Fruit fly (Drosophila melanogaster): ENCODE measurements around the gene Slimp.

The Slimp gene

DNA sequence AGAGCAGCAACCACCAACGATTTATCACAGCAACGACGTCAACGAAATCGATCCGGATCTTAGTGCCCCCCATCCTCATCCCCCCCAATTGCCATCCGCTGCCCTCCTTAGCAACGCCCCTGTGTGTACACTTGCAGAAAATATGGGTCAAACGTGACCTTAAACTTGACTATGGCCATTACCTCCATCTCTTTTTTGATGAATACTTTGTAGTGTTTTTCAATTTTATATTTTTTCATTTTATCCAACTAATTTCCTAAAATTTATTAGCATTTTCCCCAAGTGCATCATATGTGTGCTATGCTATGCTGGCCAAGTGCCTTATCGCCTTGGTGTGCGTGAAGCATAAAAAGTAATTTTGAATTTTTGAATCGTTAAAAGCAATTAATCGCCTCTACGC is 5.8 kb downstream of the Slimp start:
- TF ChIP-seq CG14711 (tag; optimal IDR thresholded peaks at IDR 0.05) (no peak), toe (GFP tag; optimal IDR thresholded peaks at IDR 0.05) (no peak), CG5204 (GFP tag; optimal IDR thresholded peaks at IDR 0.05) (no peak), cnc (optimal IDR thresholded peaks at IDR 0.05) (no peak), pad (GFP tag; optimal IDR thresholded peaks at IDR 0.05) (no peak), CG33017 (tag; optimal IDR thresholded peaks at IDR 0.05) (no peak)

DNA sequence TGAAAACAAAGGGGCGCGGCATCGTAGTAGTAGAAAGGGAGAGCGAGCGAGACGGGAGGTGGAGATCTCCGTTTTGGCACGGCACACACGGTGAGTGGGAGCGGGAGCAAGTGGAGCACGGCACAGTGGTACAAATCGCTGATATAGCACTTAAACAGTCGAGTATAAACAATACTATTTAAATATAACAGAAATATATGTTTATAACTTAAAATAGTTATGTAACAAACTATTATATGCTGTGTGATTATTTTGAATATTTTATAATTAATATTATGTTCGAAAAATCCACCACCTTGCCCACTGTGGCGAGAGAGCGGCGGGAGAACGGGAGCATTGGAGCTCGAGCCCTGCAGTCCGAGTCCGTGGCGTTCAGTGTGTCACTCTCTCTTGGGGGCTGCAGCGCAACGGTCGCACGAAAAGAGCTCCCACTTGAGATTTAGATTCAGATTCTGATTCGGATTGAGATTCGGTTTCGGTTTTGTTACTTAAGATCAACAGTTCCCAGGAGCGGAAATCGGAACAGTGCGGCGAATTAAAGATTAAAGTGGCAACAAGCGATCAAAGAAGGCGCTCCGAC is 7.7 kb downstream of the Slimp start, which contains the start of gene Kal1:
Gene Kal1, plus strand, starts transcription at position 383 of the 580 bp plus-strand sequence.
- TF ChIP-seq CG5204 (GFP tag; optimal IDR thresholded peaks at IDR 0.05) (no peak), CG11617 (GFP tag; optimal IDR thresholded peaks at IDR 0.05) (peak; percentile 92), Hr96 (GFP tag; optimal IDR thresholded peaks at IDR 0.05) (peak; percentile 45), ovo (GFP tag; optimal IDR thresholded peaks at IDR 0.05) (peak; percentile 23), cic (GFP tag; optimal IDR thresholded peaks at IDR 0.05) (peak; percentile 43), pad (GFP tag; optimal IDR thresholded peaks at IDR 0.05) (peak; percentile 85), Mnt (GFP tag; optimal IDR thresholded peaks at IDR 0.05) (peak; percentile 56), cnc (optimal IDR thresholded peaks at IDR 0.05) (no peak), Crg-1 (GFP tag; optimal IDR thresholded peaks at IDR 0.05) (peak; percentile 67), CG7101 (tag; optimal IDR thresholded peaks at IDR 0.05) (peak; percentile 93), Clk (GFP tag; optimal IDR thresholded peaks at IDR 0.05) (peak; percentile 51), CG33017 (tag; optimal IDR thresholded peaks at IDR 0.05) (peak; percentile 92), CG12768 (GFP tag; optimal IDR thresholded peaks at IDR 0.05) (peak; percentile 86), kay (GFP tag; ENCODE audit: borderline replicate concordance) (peak; percentile 18), CG7045 (GFP tag; optimal IDR thresholded peaks at IDR 0.05) (peak; percentile 67), toe (GFP tag; optimal IDR thresholded peaks at IDR 0.05) (peak; percentile 24), CG14711 (tag; optimal IDR thresholded peaks at IDR 0.05) (peak; percentile 88), bab1 (GFP tag; optimal IDR thresholded peaks at IDR 0.05) (peak; percentile 97), CG1620 (GFP tag; optimal IDR thresholded peaks at IDR 0.05) (peak; percentile 45), tj (GFP tag; optimal IDR thresholded peaks at IDR 0.05) (peak; percentile 88)

DNA sequence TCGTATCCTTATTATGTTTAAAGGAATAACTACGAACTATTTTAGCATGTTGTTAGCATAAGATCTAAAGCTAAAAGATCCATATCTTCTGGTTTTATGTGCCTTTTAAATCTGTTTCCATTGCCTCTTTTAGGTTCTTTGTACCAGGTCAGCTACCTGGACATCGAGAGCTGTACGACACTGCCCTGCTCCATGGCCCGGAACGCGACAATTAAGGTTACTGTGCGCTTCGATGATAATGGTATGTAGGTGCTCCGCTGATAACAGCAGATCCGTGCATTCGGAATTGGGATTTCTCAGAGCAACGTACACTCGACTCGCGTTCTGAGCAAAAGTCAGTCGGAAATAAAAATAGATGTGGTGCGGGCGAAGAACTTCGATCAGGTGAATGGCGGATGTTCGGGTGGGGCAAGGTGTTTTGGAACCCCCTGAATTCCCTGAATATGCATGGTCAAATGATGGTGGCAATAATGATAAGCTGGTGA is 9.1 kb downstream of the Slimp start:
- no peak for TF ChIP-seq Mnt (GFP tag; optimal IDR thresholded peaks at IDR 0.05)
- TF ChIP-seq Crg-1 (GFP tag; optimal IDR thresholded peaks at IDR 0.05): no peak
- no peak for TF ChIP-seq ovo (GFP tag; optimal IDR thresholded peaks at IDR 0.05)
- TF ChIP-seq CG11617 (GFP tag; optimal IDR thresholded peaks at IDR 0.05): no peak
- no peak for TF ChIP-seq CG12768 (GFP tag; optimal IDR thresholded peaks at IDR 0.05)
- TF ChIP-seq Hr96 (GFP tag; optimal IDR thresholded peaks at IDR 0.05): no peak
- no peak for TF ChIP-seq tj (GFP tag; optimal IDR thresholded peaks at IDR 0.05)
- no peak for TF ChIP-seq kay (GFP tag; ENCODE audit: borderline replicate concordance)
- TF ChIP-seq toe (GFP tag; optimal IDR thresholded peaks at IDR 0.05): no peak
- no peak for TF ChIP-seq cnc (optimal IDR thresholded peaks at IDR 0.05)
- TF ChIP-seq pad (GFP tag; optimal IDR thresholded peaks at IDR 0.05): no peak
- TF ChIP-seq CG33017 (tag; optimal IDR thresholded peaks at IDR 0.05): no peak
- TF ChIP-seq CG5204 (GFP tag; optimal IDR thresholded peaks at IDR 0.05): no peak

DNA sequence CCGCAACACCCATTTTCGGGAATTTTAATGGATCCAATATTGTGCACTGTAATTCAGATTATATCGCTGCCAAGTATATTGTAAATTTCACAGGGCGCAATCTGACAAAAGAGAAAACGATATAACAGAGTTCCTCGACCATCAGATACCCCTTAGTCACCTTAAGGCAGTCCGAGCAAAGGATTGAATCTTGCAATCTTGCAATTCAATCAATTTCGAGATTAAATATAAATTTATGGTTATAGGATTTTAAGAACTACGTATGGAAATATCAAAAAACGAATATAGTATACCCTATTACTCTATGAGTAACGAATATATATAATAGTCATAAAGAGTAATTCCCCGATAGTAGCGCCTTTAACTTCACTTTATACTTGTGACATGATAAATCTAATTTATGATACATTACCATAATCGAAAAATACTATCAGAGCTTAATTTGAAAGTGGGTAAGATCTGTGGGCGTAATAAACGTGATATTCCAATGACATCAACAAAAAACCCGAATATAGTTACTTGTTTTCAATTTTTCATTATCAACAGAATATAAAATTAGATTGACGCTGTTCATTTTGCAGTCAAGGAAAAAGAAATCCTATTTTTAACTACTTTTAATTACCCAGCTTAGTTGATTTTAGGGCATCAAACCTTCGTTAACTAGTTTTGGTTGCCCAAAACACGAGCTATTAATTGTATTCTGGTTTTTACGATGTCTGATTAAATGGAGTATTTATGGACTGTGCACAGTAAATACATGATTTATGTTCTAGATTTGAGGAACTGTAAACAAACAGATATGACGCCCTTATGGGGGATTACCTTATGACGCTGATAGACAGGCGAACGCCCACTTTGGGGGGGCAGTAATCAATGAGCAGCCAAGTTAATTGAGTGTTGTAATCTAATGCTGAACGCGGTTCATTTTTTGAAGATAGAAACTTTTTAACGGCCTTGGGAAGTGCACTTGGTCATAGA is 10.0 kb downstream of the Slimp start:
- no peak for TF ChIP-seq cnc (optimal IDR thresholded peaks at IDR 0.05)
- TF ChIP-seq CG12768 (GFP tag; optimal IDR thresholded peaks at IDR 0.05): no peak
- TF ChIP-seq cic (GFP tag; optimal IDR thresholded peaks at IDR 0.05): peak; percentile 54
- no peak for TF ChIP-seq toe (GFP tag; optimal IDR thresholded peaks at IDR 0.05)

DNA sequence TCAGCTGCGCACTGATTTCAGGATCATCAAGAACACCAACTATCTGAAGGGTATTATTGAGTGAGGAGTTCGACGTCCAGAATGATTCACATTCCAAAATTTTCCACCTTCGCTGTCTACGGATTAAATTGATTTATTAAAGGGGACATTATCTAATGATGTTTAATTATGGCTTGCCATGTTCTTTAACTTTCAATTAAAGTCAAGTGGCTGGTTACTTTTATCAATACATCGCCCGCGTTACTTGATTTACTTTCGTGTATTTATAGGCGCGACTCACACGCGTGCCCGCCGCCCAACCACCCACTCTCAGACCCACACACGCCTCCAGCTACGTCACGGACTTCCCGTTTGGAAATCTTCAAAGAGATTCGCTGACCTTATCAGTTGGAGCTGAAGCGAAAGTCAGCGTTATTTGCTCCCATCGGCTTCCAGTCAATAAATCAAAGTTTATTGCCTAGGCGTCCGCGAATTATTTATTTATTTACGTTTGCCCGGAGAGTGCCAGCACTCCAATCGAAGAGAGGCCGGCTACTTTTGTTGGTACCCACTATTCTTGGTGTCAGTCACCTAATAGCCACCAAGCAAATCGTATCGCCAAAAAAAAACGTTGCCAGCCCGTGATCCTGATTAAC is 11.3 kb downstream of the Slimp start, which contains the start of gene Npc2f:
Gene Npc2f, plus strand, starts transcription at position 585 of the 635 bp plus-strand sequence.
- TF ChIP-seq CG12768 (GFP tag; optimal IDR thresholded peaks at IDR 0.05) (peak; percentile 1), kay (GFP tag; ENCODE audit: borderline replicate concordance) (peak; percentile 4), cic (GFP tag; optimal IDR thresholded peaks at IDR 0.05) (peak; percentile 15), CG7045 (GFP tag; optimal IDR thresholded peaks at IDR 0.05) (no peak), CG7101 (tag; optimal IDR thresholded peaks at IDR 0.05) (no peak)

DNA sequence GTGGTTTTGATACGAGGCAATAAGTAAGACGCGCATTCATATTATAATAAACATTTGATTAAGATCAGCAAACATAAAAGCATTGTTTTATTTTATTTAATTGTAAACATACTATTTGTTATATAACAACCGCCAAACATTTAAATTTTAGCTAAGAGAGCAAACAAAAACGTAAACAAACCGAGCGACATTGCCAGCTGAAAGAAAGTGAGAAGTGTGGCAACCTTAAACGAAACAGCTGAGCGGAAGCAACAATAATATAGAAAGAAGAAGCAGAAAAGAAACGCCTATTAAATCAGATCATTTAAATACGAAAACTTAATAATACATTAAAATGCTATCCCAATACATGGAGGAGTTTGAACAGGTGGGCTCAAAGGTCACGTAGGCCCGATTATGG is 14.2 kb downstream of the Slimp start, which contains the start of gene Sec10:
Gene Sec10, plus strand, starts transcription at position 252 of the 400 bp plus-strand sequence.
- TF ChIP-seq bab1 (GFP tag; optimal IDR thresholded peaks at IDR 0.05): peak; percentile 58
- TF ChIP-seq CG11617 (GFP tag; optimal IDR thresholded peaks at IDR 0.05): no peak
- TF ChIP-seq CG7045 (GFP tag; optimal IDR thresholded peaks at IDR 0.05): no peak
- no peak for TF ChIP-seq ovo (GFP tag; optimal IDR thresholded peaks at IDR 0.05)
- TF ChIP-seq cic (GFP tag; optimal IDR thresholded peaks at IDR 0.05): no peak
- TF ChIP-seq cnc (optimal IDR thresholded peaks at IDR 0.05): no peak
- TF ChIP-seq toe (GFP tag; optimal IDR thresholded peaks at IDR 0.05): no peak
- no peak for TF ChIP-seq CG12768 (GFP tag; optimal IDR thresholded peaks at IDR 0.05)
- no peak for TF ChIP-seq tj (GFP tag; optimal IDR thresholded peaks at IDR 0.05)
- TF ChIP-seq CG1620 (GFP tag; optimal IDR thresholded peaks at IDR 0.05): no peak
- TF ChIP-seq Hr96 (GFP tag; optimal IDR thresholded peaks at IDR 0.05): no peak
- TF ChIP-seq CG33017 (tag; optimal IDR thresholded peaks at IDR 0.05): peak; percentile 7
- TF ChIP-seq kay (GFP tag; ENCODE audit: borderline replicate concordance): no peak
- TF ChIP-seq pad (GFP tag; optimal IDR thresholded peaks at IDR 0.05): no peak
- peak; percentile 23 for TF ChIP-seq CG7101 (tag; optimal IDR thresholded peaks at IDR 0.05)
- no peak for TF ChIP-seq CG14711 (tag; optimal IDR thresholded peaks at IDR 0.05)
- no peak for TF ChIP-seq Crg-1 (GFP tag; optimal IDR thresholded peaks at IDR 0.05)
- no peak for TF ChIP-seq CG5204 (GFP tag; optimal IDR thresholded peaks at IDR 0.05)
- no peak for TF ChIP-seq Mnt (GFP tag; optimal IDR thresholded peaks at IDR 0.05)
- TF ChIP-seq Clk (GFP tag; optimal IDR thresholded peaks at IDR 0.05): no peak

Measured in whole organism, adult.